Fruit fly (Drosophila melanogaster): ENCODE results near the gene Alg14.
A peak's percentile ranks its signal among the peaks of the same experiment; 100 is the strongest.

DNA sequence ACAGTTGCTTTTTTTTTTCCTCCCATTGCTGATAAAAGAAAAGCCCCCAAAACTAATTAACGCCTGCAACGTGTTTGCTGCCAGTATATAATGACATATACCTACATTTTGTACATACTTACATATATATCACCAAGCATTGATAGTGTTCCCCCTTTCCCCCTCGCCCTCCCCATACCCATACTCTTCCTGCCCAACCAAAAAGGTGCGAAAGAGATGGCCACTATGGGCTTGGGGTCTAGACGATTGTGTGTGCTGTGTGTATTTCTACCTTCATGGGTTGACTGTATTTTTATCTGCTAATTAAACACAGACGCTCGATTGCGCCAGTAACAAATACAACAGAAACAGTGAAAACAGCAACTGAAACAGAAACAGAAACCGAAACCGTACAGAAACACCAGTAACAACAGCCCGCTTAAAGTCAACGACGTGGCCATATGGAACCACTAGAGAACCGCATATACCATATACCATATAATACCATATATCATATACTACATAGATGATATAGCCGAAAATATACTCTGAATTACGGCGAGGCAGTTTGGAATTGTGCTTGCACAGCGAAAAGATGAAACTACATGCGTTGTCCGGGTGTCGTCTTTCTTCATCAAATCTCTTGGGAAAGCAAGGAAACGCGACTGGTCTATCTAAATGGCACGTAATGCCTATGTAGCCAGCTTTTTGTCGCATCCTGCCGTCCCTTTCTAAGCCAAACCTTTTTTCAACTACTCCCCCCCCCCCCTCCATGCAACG is 24.9 kb downstream of the Alg14 start:
- TF ChIP-seq CG2116 (GFP tag; optimal IDR thresholded peaks at IDR 0.05) (no peak), CG2678 (tag; optimal IDR thresholded peaks at IDR 0.05) (peak; percentile 0), trh (GFP tag; optimal IDR thresholded peaks at IDR 0.05) (no peak)
